Worm (Caenorhabditis elegans) whole organism, young adult: Measurements from ENCODE around the gene C15H11.13.

Experiments used
- C06A6.2 ChIP-seq: fragments of 200-800 bp; sonication (Bioruptor generic); conservative IDR thresholded peaks from 2 replicates; pipeline ENCODE4 v1.3.6; 2022; ENCODE audit warnings: missing genetic modification characterization, missing compliant biosample characterization
- F23B12.7 ChIP-seq: sonication (generic microtip); optimal IDR thresholded peaks from 2 replicates; lab custom pipeline; 2017; ENCODE audit warnings: missing genetic modification characterization, mild to moderate bottlenecking, missing compliant biosample characterization, antibody characterized with exemption, moderate library complexity; ENCODE audit not compliant: insufficient read depth
- F39B2.1 ChIP-seq: fragments of 200-800 bp; sonication (Bioruptor generic); IDR thresholded peaks from 2 replicates; pipeline ENCODE4 v1.3.6; 2022; ENCODE audit warnings: missing genetic modification reagents, missing genetic modification characterization, missing compliant biosample characterization
- F57A8.1 ChIP-seq: fragments of 200-800 bp; sonication (Bioruptor generic); optimal IDR thresholded peaks from 2 replicates; lab custom pipeline; 2018; ENCODE audit warnings: mild to moderate bottlenecking, missing genetic modification characterization, moderate library complexity, missing compliant biosample characterization
- F57C9.4 ChIP-seq: sonication (generic microtip); optimal IDR thresholded peaks from 2 replicates; lab custom pipeline; 2017; ENCODE audit warnings: mild to moderate bottlenecking, missing genetic modification characterization, missing compliant biosample characterization
- Y53F4B.3 ChIP-seq: fragments of 200-800 bp; sonication (Bioruptor generic); IDR thresholded peaks from 2 replicates; pipeline ENCODE4 v1.3.6; 2022; ENCODE audit warnings: missing genetic modification reagents, missing genetic modification characterization, missing compliant biosample characterization
- Y53G8AR.9 ChIP-seq: fragments of 200-800 bp; sonication (Bioruptor generic); conservative IDR thresholded peaks from 2 replicates; pipeline ENCODE4 v1.3.6; 2022; ENCODE audit warnings: missing genetic modification reagents, missing genetic modification characterization, missing compliant biosample characterization
- Y56A3A.18 ChIP-seq: fragments of 200-800 bp; sonication (Bioruptor generic); IDR thresholded peaks from 2 replicates; pipeline ENCODE4 v1.3.6; 2022; ENCODE audit warnings: missing genetic modification reagents, missing genetic modification characterization, missing compliant biosample characterization
- Y95B8A.8 ChIP-seq: fragments of 200-800 bp; sonication (Bioruptor generic); IDR thresholded peaks from 2 replicates; pipeline ENCODE4 v1.3.6; 2022; ENCODE audit warnings: missing genetic modification reagents, missing genetic modification characterization, missing compliant biosample characterization
- ZK185.1 ChIP-seq: sonication (generic microtip); optimal IDR thresholded peaks from 2 replicates; lab custom pipeline; 2016; ENCODE audit warnings: mild to moderate bottlenecking, missing genetic modification characterization, missing compliant biosample characterization; ENCODE audit not compliant: poor library complexity, severe bottlenecking
- aptf-2 ChIP-seq: fragments of 200-800 bp; sonication (Bioruptor generic); conservative IDR thresholded peaks from 2 replicates; pipeline ENCODE4 v1.3.6; 2022; ENCODE audit warnings: missing genetic modification reagents, missing genetic modification characterization, missing compliant biosample characterization
- attf-5 ChIP-seq: fragments of 200-800 bp; sonication (Bioruptor generic); optimal IDR thresholded peaks from 2 replicates; lab custom pipeline; 2018; ENCODE audit warnings: mild to moderate bottlenecking, missing genetic modification characterization, missing compliant biosample characterization
- cebp-1 ChIP-seq, 2 experiments: fragments of 200-800 bp in 1 of 2; sonication (Bioruptor generic) in 1 of 2; sonication (generic microtip) in 1 of 2; IDR thresholded peaks in 1 of 2; optimal IDR thresholded peaks in 1 of 2; 2 replicates each; pipeline versions ENCODE4 v1.3.6 to Lab custom; 2017 to 2022; ENCODE audit warnings: missing compliant biosample characterization in 2 of 2, missing genetic modification characterization in 2 of 2, mild to moderate bottlenecking in 1 of 2, missing genetic modification reagents in 1 of 2, moderate library complexity in 1 of 2
- cebp-2 ChIP-seq: fragments of 200-800 bp; sonication (Bioruptor generic); IDR thresholded peaks from 2 replicates; pipeline ENCODE4 v1.3.6; 2022; ENCODE audit warnings: missing genetic modification characterization, missing compliant biosample characterization
- ceh-27 ChIP-seq: fragments of 200-800 bp; sonication (Bioruptor generic); optimal IDR thresholded peaks from 2 replicates; lab custom pipeline; 2018; ENCODE audit warnings: mild to moderate bottlenecking, missing genetic modification characterization, moderate library complexity, missing compliant biosample characterization
- ceh-58 ChIP-seq: fragments of 200-800 bp; sonication (Bioruptor generic); IDR thresholded peaks from 2 replicates; pipeline ENCODE4 v1.3.6; 2022; ENCODE audit warnings: missing genetic modification characterization, missing compliant biosample characterization
- die-1 ChIP-seq: sonication (generic microtip); optimal IDR thresholded peaks from 2 replicates; lab custom pipeline; 2016; ENCODE audit warnings: missing genotype, mild to moderate bottlenecking, missing genetic modification characterization, missing compliant biosample characterization
- efl-1 ChIP-seq: fragments of 150-350 bp; optimal IDR thresholded peaks from 2 replicates; lab custom pipeline; 2014; ENCODE audit warnings: missing biosample characterization, missing genetic modification reagents, missing genetic modification characterization
- ekl-4 ChIP-seq: fragments of 200-800 bp; sonication (Bioruptor generic); IDR thresholded peaks from 2 replicates; pipeline ENCODE4 v1.3.6; 2022; ENCODE audit warnings: missing genetic modification reagents, missing genetic modification characterization, missing compliant biosample characterization
- fkh-3 ChIP-seq: sonication (generic microtip); optimal IDR thresholded peaks from 2 replicates; lab custom pipeline; 2016; ENCODE audit warnings: mild to moderate bottlenecking, missing genetic modification characterization, missing compliant biosample characterization
- hlh-12 ChIP-seq: sonication (generic microtip); optimal IDR thresholded peaks from 2 replicates; lab custom pipeline; 2016; ENCODE audit warnings: missing genetic modification characterization, missing compliant biosample characterization
- hlh-26 ChIP-seq: fragments of 200-800 bp; sonication (Bioruptor generic); conservative IDR thresholded peaks from 2 replicates; pipeline ENCODE4 v1.3.6; 2022; ENCODE audit warnings: missing genetic modification reagents, missing genetic modification characterization, missing compliant biosample characterization
- hmg-20 ChIP-seq: fragments of 200-800 bp; sonication (Bioruptor generic); IDR thresholded peaks from 2 replicates; pipeline ENCODE4 v1.3.6; 2022; ENCODE audit warnings: missing genetic modification reagents, missing genetic modification characterization, missing compliant biosample characterization
- hsf-1 ChIP-seq: fragments of 200-800 bp; sonication (Bioruptor generic); IDR thresholded peaks from 2 replicates; pipeline ENCODE4 v1.3.6; 2022; ENCODE audit warnings: missing genetic modification reagents, missing genetic modification characterization, missing compliant biosample characterization
- lag-1 ChIP-seq: fragments of 200-800 bp; sonication (Bioruptor generic); IDR thresholded peaks from 2 replicates; pipeline ENCODE4 v1.3.6; 2022; ENCODE audit warnings: missing genetic modification reagents, missing genetic modification characterization, missing compliant biosample characterization
- lin-26 ChIP-seq: fragments of 200-800 bp; sonication (Bioruptor generic); IDR thresholded peaks from 2 replicates; pipeline ENCODE4 v1.3.6; 2022; ENCODE audit warnings: missing genetic modification reagents, missing genetic modification characterization, missing compliant biosample characterization
- lin-54 ChIP-seq: fragments of 200-800 bp; sonication (Bioruptor generic); optimal IDR thresholded peaks from 2 replicates; lab custom pipeline; 2018; ENCODE audit warnings: mild to moderate bottlenecking, missing genetic modification characterization, missing compliant biosample characterization
- lir-1 ChIP-seq: fragments of 200-800 bp; sonication (Bioruptor generic); conservative IDR thresholded peaks from 2 replicates; pipeline ENCODE4 v1.3.6; 2022; ENCODE audit warnings: missing genetic modification reagents, missing genetic modification characterization, missing compliant biosample characterization
- lsy-27 ChIP-seq: sonication (generic microtip); optimal IDR thresholded peaks from 2 replicates; lab custom pipeline; 2017; ENCODE audit warnings: missing genetic modification characterization, mild to moderate bottlenecking, missing compliant biosample characterization, antibody characterized with exemption, missing genotype, borderline replicate concordance; ENCODE audit not compliant: insufficient read depth
- madf-8 ChIP-seq: fragments of 200-800 bp; sonication (Bioruptor generic); conservative IDR thresholded peaks from 2 replicates; pipeline ENCODE4 v1.3.6; 2022; ENCODE audit warnings: missing genetic modification reagents, missing genetic modification characterization, missing compliant biosample characterization
- mcd-1 ChIP-seq: fragments of 200-800 bp; sonication (Bioruptor generic); IDR thresholded peaks from 2 replicates; pipeline ENCODE4 v1.3.6; 2022; ENCODE audit warnings: missing genetic modification reagents, missing genetic modification characterization, missing compliant biosample characterization
- nfya-1 ChIP-seq: sonication (generic microtip); optimal IDR thresholded peaks from 2 replicates; lab custom pipeline; 2017; ENCODE audit warnings: antibody characterized with exemption, missing compliant biosample characterization, missing genetic modification characterization, borderline replicate concordance; ENCODE audit not compliant: insufficient read depth
- nfya-2 ChIP-seq: fragments of 200-800 bp; sonication (Bioruptor generic); IDR thresholded peaks from 2 replicates; pipeline ENCODE4 v1.3.6; 2022; ENCODE audit warnings: missing genetic modification reagents, missing genetic modification characterization, missing compliant biosample characterization
- nfyb-1 ChIP-seq: fragments of 200-800 bp; sonication (Bioruptor generic); IDR thresholded peaks from 2 replicates; pipeline ENCODE4 v1.3.6; 2022; ENCODE audit warnings: missing genetic modification reagents, missing genetic modification characterization, missing compliant biosample characterization
- nhr-120 ChIP-seq: fragments of 200-800 bp; sonication (Bioruptor generic); IDR thresholded peaks from 2 replicates; pipeline ENCODE4 v1.3.6; 2022; ENCODE audit warnings: missing genetic modification characterization, missing compliant biosample characterization
- nhr-179 ChIP-seq: sonication (generic microtip); optimal IDR thresholded peaks from 2 replicates; lab custom pipeline; 2016; ENCODE audit warnings: mild to moderate bottlenecking, missing genetic modification characterization, missing compliant biosample characterization
- nhr-27 ChIP-seq: fragments of 200-800 bp; sonication (Bioruptor generic); optimal IDR thresholded peaks from 2 replicates; lab custom pipeline; 2018; ENCODE audit warnings: mild to moderate bottlenecking, missing genetic modification characterization, moderate library complexity, missing compliant biosample characterization
- nhr-80 ChIP-seq: sonication (generic microtip); optimal IDR thresholded peaks from 2 replicates; lab custom pipeline; 2016; ENCODE audit warnings: missing genetic modification characterization, missing compliant biosample characterization
- pbrm-1 ChIP-seq: fragments of 200-800 bp; sonication (Bioruptor generic); IDR thresholded peaks from 2 replicates; pipeline ENCODE4 v1.3.6; 2022; ENCODE audit warnings: missing genetic modification reagents, missing genetic modification characterization, missing compliant biosample characterization
- rcor-1 ChIP-seq: fragments of 200-800 bp; sonication (Bioruptor generic); IDR thresholded peaks from 2 replicates; pipeline ENCODE4 v1.3.6; 2022; ENCODE audit warnings: missing genetic modification reagents, missing genetic modification characterization, missing compliant biosample characterization
- somi-1 ChIP-seq: fragments of 200-800 bp; sonication (Bioruptor generic); optimal IDR thresholded peaks from 2 replicates; lab custom pipeline; 2018; ENCODE audit warnings: mild to moderate bottlenecking, missing genetic modification characterization, missing compliant biosample characterization
- sptf-2 ChIP-seq: fragments of 200-800 bp; sonication (Bioruptor generic); optimal IDR thresholded peaks from 2 replicates; lab custom pipeline; 2018; ENCODE audit warnings: mild to moderate bottlenecking, missing genetic modification characterization, missing compliant biosample characterization
- tbx-9 ChIP-seq: sonication (generic microtip); optimal IDR thresholded peaks from 2 replicates; lab custom pipeline; 2016; ENCODE audit warnings: borderline replicate concordance, missing genetic modification characterization, inconsistent platforms, missing compliant biosample characterization
- zfh-2 ChIP-seq: fragments of 200-800 bp; sonication (Bioruptor generic); conservative IDR thresholded peaks from 2 replicates; pipeline ENCODE4 v1.3.6; 2022; ENCODE audit warnings: missing genetic modification reagents, missing genetic modification characterization, missing compliant biosample characterization
- ztf-22 ChIP-seq: fragments of 200-800 bp; sonication (Bioruptor generic); optimal IDR thresholded peaks from 2 replicates; lab custom pipeline; 2018; ENCODE audit warnings: mild to moderate bottlenecking, missing genetic modification characterization, moderate library complexity, missing compliant biosample characterization
- ztf-25 ChIP-seq: fragments of 200-800 bp; sonication (Bioruptor generic); IDR thresholded peaks from 2 replicates; pipeline ENCODE4 v1.3.6; 2022; ENCODE audit warnings: missing genetic modification reagents, missing genetic modification characterization, missing compliant biosample characterization
- ztf-28 ChIP-seq: fragments of 200-800 bp; sonication (Bioruptor generic); IDR thresholded peaks from 2 replicates; pipeline ENCODE4 v1.3.6; 2022; ENCODE audit warnings: missing genetic modification reagents, missing genetic modification characterization, missing compliant biosample characterization
- ztf-6 ChIP-seq: fragments of 200-800 bp; sonication (Bioruptor generic); IDR thresholded peaks from 2 replicates; pipeline ENCODE4 v1.3.6; 2022; ENCODE audit warnings: missing genetic modification reagents, missing genetic modification characterization, missing compliant biosample characterization

C15H11.13 gene

ce11 chrV:14350949-14351348, 43.9 kb upstream of the C15H11.13 start (continued):
- TF ChIP-seq F39B2.1 (GFP tag; lab: Robert Waterston, UW) (no peak), ceh-58 (no peak), nhr-120 (no peak), F57A8.1 (GFP tag; lab: Kevin White, UChicago) (no peak), madf-8 (no peak), pbrm-1 (GFP tag; lab: Robert Waterston, UW) (peak; percentile 68; the same call in 1 of the 2 replicates), mcd-1 (GFP tag; lab: Robert Waterston, UW) (peak; percentile 93), Y95B8A.8 (GFP tag; lab: Robert Waterston, UW) (no peak), fkh-3 (no peak), F23B12.7 (no peak), lsy-27 (tag; lab: Kevin White, UChicago) (no peak), Y53G8AR.9 (GFP tag; lab: Robert Waterston, UW) (peak; percentile 55), nhr-80 (tag; lab: Kevin White, UChicago) (peak; percentile 99), ceh-27 (GFP tag; lab: Kevin White, UChicago) (peak; percentile 87), ztf-28 (0 out of 2 replicates have a peak, but pooled peaks have one; percentile 27), zfh-2 (GFP tag; lab: Robert Waterston, UW) (peak; percentile 99), C06A6.2 (GFP tag; lab: Robert Waterston, UW) (peak; percentile 59; the same call in 1 of the 2 replicates), nfya-1 (no peak), hlh-12 (tag; lab: Kevin White, UChicago) (no peak), lag-1 (GFP tag; lab: Robert Waterston, UW) (no peak), efl-1 (GFP tag; lab: Kevin White, UChicago) (peak; percentile 44), cebp-1 (GFP tag; IDR thresholded peaks at IDR 0.05; lab: Robert Waterston, UW) (no peak), cebp-1 (tag; optimal IDR thresholded peaks at IDR 0.05; lab: Kevin White, UChicago) (peak; percentile 83), hmg-20 (peak; percentile 52; the same call in 1 of the 2 replicates), ztf-22 (GFP tag; lab: Kevin White, UChicago) (peak; percentile 36), lir-1 (GFP tag; lab: Robert Waterston, UW) (0 out of 2 replicates have a peak, but pooled peaks have one; percentile 47), aptf-2 (0 out of 2 replicates have a peak, but pooled peaks have one; percentile 16), lin-54 (GFP tag; lab: Kevin White, UChicago) (peak; percentile 77), rcor-1 (GFP tag; lab: Robert Waterston, UW) (peak; percentile 51; the same call in 1 of the 2 replicates), Y56A3A.18 (no peak), somi-1 (no peak), cebp-2 (GFP tag; lab: Robert Waterston, UW) (no peak), nhr-27 (tag; lab: Kevin White, UChicago) (no peak), hlh-26 (GFP tag; lab: Robert Waterston, UW) (no peak), sptf-2 (GFP tag; lab: Kevin White, UChicago) (no peak), die-1 (tag; lab: Kevin White, UChicago) (peak; percentile 26), nfya-2 (GFP tag; lab: Robert Waterston, UW) (no peak), ztf-6 (GFP tag; lab: Robert Waterston, UW) (no peak; the same call in 1 of the 2 replicates), hsf-1 (no peak), F57C9.4 (tag; lab: Kevin White, UChicago) (no peak), tbx-9 (tag; lab: Kevin White, UChicago) (no peak), ZK185.1 (peak; percentile 72), lin-26 (GFP tag; lab: Robert Waterston, UW) (peak; percentile 74), ekl-4 (GFP tag; lab: Robert Waterston, UW) (peak; percentile 85), attf-5 (GFP tag; lab: Kevin White, UChicago) (peak; percentile 95), nfyb-1 (peak; percentile 89), Y53F4B.3 (GFP tag; lab: Robert Waterston, UW) (no peak), nhr-179 (no peak), ztf-25 (GFP tag; lab: Robert Waterston, UW) (no peak)
